Worm (Caenorhabditis elegans) whole organism, early embryonic: ENCODE measurements around the gene F20G2.5.

Experiments used
- B0310.2 ChIP-seq: sonication (generic microtip); optimal IDR thresholded peaks from 2 replicates; lab custom pipeline; 2016; ENCODE audit warnings: mild to moderate bottlenecking, missing genetic modification characterization, missing compliant biosample characterization
- F13C5.2 ChIP-seq: sonication (generic microtip); optimal IDR thresholded peaks from 2 replicates; lab custom pipeline; 2017; ENCODE audit warnings: mild to moderate bottlenecking, missing genetic modification characterization, inconsistent platforms, missing compliant biosample characterization
- hmbx-1 ChIP-seq: sonication (generic microtip); optimal IDR thresholded peaks from 2 replicates; lab custom pipeline; 2016; ENCODE audit warnings: mild to moderate bottlenecking, missing genetic modification characterization, missing compliant biosample characterization
- pes-1 ChIP-seq: fragments of 200-800 bp; sonication (Bioruptor generic); IDR thresholded peaks from 2 replicates; pipeline ENCODE4 v1.3.6; 2022; ENCODE audit warnings: missing genetic modification reagents, missing genetic modification characterization, missing compliant biosample characterization

DNA sequence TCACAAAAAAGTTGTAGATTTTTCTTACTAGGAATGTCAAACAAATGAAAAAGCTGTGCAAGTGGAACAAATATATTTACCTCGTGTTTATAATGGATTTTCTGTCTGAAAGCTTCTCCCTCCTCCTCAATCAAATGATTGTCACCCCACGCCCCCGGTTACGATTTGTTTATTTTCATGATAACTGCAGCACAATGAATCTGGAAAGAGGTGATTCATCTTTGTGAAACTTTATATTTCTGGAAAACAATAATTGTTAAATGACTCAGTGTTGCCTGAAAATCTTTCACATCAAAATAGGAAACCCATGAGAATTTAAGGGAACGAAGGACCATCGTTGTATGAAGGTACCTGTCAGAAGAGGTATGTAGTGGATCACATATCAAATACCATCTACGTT, 22.7 kb upstream of the F20G2.5 start, which contains the start of gene F35E12.10:
- TF ChIP-seq B0310.2 (tag; lab: Kevin White, UChicago), result no peak
- no peak for TF ChIP-seq F13C5.2
- TF ChIP-seq hmbx-1, result no peak
- no peak for TF ChIP-seq pes-1
